Fruit fly (Drosophila melanogaster) whole organism, embryonic: ENCODE measurements around the gene smash.
A peak's percentile ranks its signal among the peaks of the same experiment; 100 is the strongest.

Source experiments
- Ada2b ChIP-seq: fragments of 200-800 bp; sonication (Bioruptor generic); IDR thresholded peaks from 2 replicates; pipeline ENCODE4 v1.3.6; 2022; ENCODE audit warnings: missing biosample characterization, missing genetic modification characterization
- Adf1 ChIP-seq: fragments of 200-800 bp; sonication (Bioruptor generic); IDR thresholded peaks from 2 replicates; pipeline ENCODE4 v1.3.6; 2022; ENCODE audit warnings: missing biosample characterization, missing genetic modification characterization
- Atf6 ChIP-seq: fragments of 200-800 bp; sonication (Bioruptor generic); IDR thresholded peaks from 2 replicates; pipeline ENCODE4 v1.3.6; 2022; ENCODE audit warnings: missing biosample characterization, missing genetic modification characterization
- Bteb2 ChIP-seq: fragments of 200-800 bp; sonication (Bioruptor generic); optimal IDR thresholded peaks from 2 replicates; lab custom pipeline; 2016; ENCODE audit warnings: missing biosample characterization, missing genetic modification characterization
- CG10654 ChIP-seq: fragments of 200-800 bp; sonication (Bioruptor generic); optimal IDR thresholded peaks from 2 replicates; lab custom pipeline; 2016; ENCODE audit warnings: missing biosample characterization, missing genetic modification characterization
- CG12071 ChIP-seq: fragments of 200-800 bp; sonication (Bioruptor generic); optimal IDR thresholded peaks from 3 replicates; lab custom pipeline; 2018; ENCODE audit warnings: missing biosample characterization, mild to moderate bottlenecking, missing genetic modification characterization
- CG17802 ChIP-seq: fragments of 200-800 bp; sonication (Bioruptor generic); optimal IDR thresholded peaks from 2 replicates; lab custom pipeline; 2018; ENCODE audit warnings: missing biosample characterization, mild to moderate bottlenecking, missing genetic modification characterization, moderate library complexity
- CG18619 ChIP-seq: fragments of 200-800 bp; sonication (Bioruptor generic); optimal IDR thresholded peaks from 3 replicates; lab custom pipeline; 2017; ENCODE audit warnings: missing biosample characterization, mild to moderate bottlenecking, missing genetic modification characterization
- CG3065 ChIP-seq: fragments of 200-800 bp; sonication (Bioruptor generic); optimal IDR thresholded peaks from 2 replicates; lab custom pipeline; 2016; ENCODE audit warnings: missing biosample characterization, missing genetic modification characterization
- CG31441 ChIP-seq: fragments of 200-800 bp; sonication (Bioruptor generic); IDR thresholded peaks from 2 replicates; pipeline ENCODE4 v1.3.6; 2022; ENCODE audit warnings: missing biosample characterization, missing genetic modification characterization
- CG3163 ChIP-seq: fragments of 200-800 bp; sonication (Bioruptor generic); optimal IDR thresholded peaks from 3 replicates; lab custom pipeline; 2016; ENCODE audit warnings: missing biosample characterization, missing genetic modification characterization
- CG32767 ChIP-seq: fragments of 200-800 bp; sonication (Bioruptor generic); IDR thresholded peaks from 2 replicates; pipeline ENCODE4 v1.3.6; 2022; ENCODE audit warnings: missing biosample characterization, missing genetic modification characterization
- CG3281 ChIP-seq: fragments of 200-800 bp; sonication (Bioruptor generic); optimal IDR thresholded peaks from 3 replicates; lab custom pipeline; 2017; ENCODE audit warnings: missing biosample characterization, mild to moderate bottlenecking, missing genetic modification characterization
- CG3838 ChIP-seq: fragments of 200-800 bp; sonication (Bioruptor generic); optimal IDR thresholded peaks from 3 replicates; lab custom pipeline; 2016; ENCODE audit warnings: missing biosample characterization, missing genetic modification characterization
- CG4820 ChIP-seq: fragments of 200-800 bp; sonication (Bioruptor generic); optimal IDR thresholded peaks from 3 replicates; lab custom pipeline; 2016; ENCODE audit warnings: missing biosample characterization, missing genetic modification characterization
- CG6175 ChIP-seq: fragments of 200-800 bp; sonication (Bioruptor generic); IDR thresholded peaks from 3 replicates; pipeline ENCODE4 v1.3.6; 2022; ENCODE audit warnings: missing biosample characterization, missing genetic modification characterization
- CG6765 ChIP-seq: fragments of 200-800 bp; sonication (Bioruptor generic); optimal IDR thresholded peaks from 3 replicates; lab custom pipeline; 2017; ENCODE audit warnings: missing biosample characterization, mild to moderate bottlenecking, missing genetic modification characterization
- CG7745 ChIP-seq: fragments of 200-800 bp; sonication (Bioruptor generic); optimal IDR thresholded peaks from 2 replicates; lab custom pipeline; 2018; ENCODE audit warnings: missing biosample characterization, mild to moderate bottlenecking, missing genetic modification characterization, moderate library complexity
- CG9817 ChIP-seq: fragments of 200-800 bp; sonication (Bioruptor generic); optimal IDR thresholded peaks from 2 replicates; lab custom pipeline; 2018; ENCODE audit warnings: missing biosample characterization, mild to moderate bottlenecking, missing genetic modification characterization, moderate library complexity
- CG9876 ChIP-seq: fragments of 200-800 bp; sonication (Bioruptor generic); optimal IDR thresholded peaks from 2 replicates; lab custom pipeline; 2016; ENCODE audit warnings: missing biosample characterization, missing genetic modification characterization
- D19B ChIP-seq: fragments of 200-800 bp; sonication (Bioruptor generic); optimal IDR thresholded peaks from 2 replicates; lab custom pipeline; 2017; ENCODE audit warnings: missing biosample characterization, mild to moderate bottlenecking, missing genetic modification characterization
- Doc3 ChIP-seq: fragments of 200-800 bp; sonication (Bioruptor generic); IDR thresholded peaks from 3 replicates; pipeline ENCODE4 v1.3.6; 2022; ENCODE audit warnings: missing biosample characterization, missing genetic modification characterization; ENCODE audit not compliant: partially characterized antibody
- Fer1 ChIP-seq: fragments of 200-800 bp; sonication (Bioruptor generic); optimal IDR thresholded peaks from 2 replicates; lab custom pipeline; 2017; ENCODE audit warnings: missing biosample characterization, mild to moderate bottlenecking, missing genetic modification characterization
- H15 ChIP-seq: fragments of 200-800 bp; sonication (Bioruptor generic); IDR thresholded peaks from 3 replicates; pipeline ENCODE4 v1.3.6; 2022; ENCODE audit warnings: missing biosample characterization, missing genetic modification characterization
- Kr ChIP-seq: fragments of 200-800 bp; sonication (Bioruptor generic); optimal IDR thresholded peaks from 2 replicates; lab custom pipeline; 2017; ENCODE audit warnings: missing biosample characterization, mild to moderate bottlenecking, missing genetic modification characterization
- MBD-R2 ChIP-seq: fragments of 200-800 bp; sonication (Bioruptor generic); IDR thresholded peaks from 2 replicates; pipeline ENCODE4 v1.3.6; 2022; ENCODE audit warnings: missing biosample characterization, missing genetic modification characterization
- Max ChIP-seq: fragments of 200-800 bp; sonication (Bioruptor generic); optimal IDR thresholded peaks from 2 replicates; lab custom pipeline; 2016; ENCODE audit warnings: missing biosample characterization, mild to moderate bottlenecking, missing genetic modification characterization
- NK7.1 ChIP-seq: fragments of 200-800 bp; sonication (Bioruptor generic); optimal IDR thresholded peaks from 3 replicates; lab custom pipeline; 2016; ENCODE audit warnings: missing biosample characterization, missing genetic modification characterization
- Oli ChIP-seq: fragments of 200-800 bp; sonication (Bioruptor generic); optimal IDR thresholded peaks from 2 replicates; lab custom pipeline; 2018; ENCODE audit warnings: missing biosample characterization, mild to moderate bottlenecking, missing genetic modification characterization, moderate library complexity
- Stat92E ChIP-seq, 3 experiments: fragments of >200 bp in 2 of 3; fragments of 200-800 bp in 1 of 3; sonication (Bioruptor generic) in 1 of 3; optimal IDR thresholded peaks; 2 replicates each; lab custom pipeline; 2017 to 2019; ENCODE audit warnings: missing biosample characterization in 3 of 3, missing genetic modification characterization in 3 of 3, mild to moderate bottlenecking in 1 of 3, moderate library complexity in 1 of 3
- Vsx1 ChIP-seq: fragments of 200-800 bp; sonication (Bioruptor generic); optimal IDR thresholded peaks from 2 replicates; lab custom pipeline; 2017; ENCODE audit warnings: missing biosample characterization, mild to moderate bottlenecking, missing genetic modification characterization, missing genetic modification reagents
- ash1 ChIP-seq: fragments of 200-800 bp; sonication (Bioruptor generic); optimal IDR thresholded peaks from 2 replicates; lab custom pipeline; 2018; ENCODE audit warnings: missing biosample characterization, mild to moderate bottlenecking, missing genetic modification characterization
- az2 ChIP-seq: fragments of 200-800 bp; sonication (Bioruptor generic); optimal IDR thresholded peaks from 3 replicates; lab custom pipeline; 2016; ENCODE audit warnings: missing biosample characterization, missing genetic modification characterization
- chif ChIP-seq, 2 experiments: fragments of 200-800 bp; sonication (Bioruptor generic); optimal IDR thresholded peaks; 3 replicates each; lab custom pipeline; 2016; ENCODE audit warnings: missing biosample characterization in 2 of 2, missing genetic modification characterization in 2 of 2
- chn ChIP-seq: fragments of 200-800 bp; sonication (Bioruptor generic); optimal IDR thresholded peaks from 2 replicates; lab custom pipeline; 2016; ENCODE audit warnings: missing biosample characterization, missing genetic modification characterization
- dimm ChIP-seq: fragments of 200-800 bp; sonication (Bioruptor generic); IDR thresholded peaks from 2 replicates; pipeline ENCODE4 v1.3.6; 2022; ENCODE audit warnings: missing biosample characterization, missing genetic modification characterization
- en ChIP-seq: fragments of 200-800 bp; sonication (Bioruptor generic); optimal IDR thresholded peaks from 2 replicates; lab custom pipeline; 2016; ENCODE audit warnings: missing biosample characterization, missing genetic modification characterization
- fd64A ChIP-seq: fragments of 200-800 bp; sonication (Bioruptor generic); optimal IDR thresholded peaks from 3 replicates; lab custom pipeline; 2018; ENCODE audit warnings: missing biosample characterization, mild to moderate bottlenecking, missing genetic modification characterization
- jumu ChIP-seq: fragments of 200-800 bp; sonication (Bioruptor generic); optimal IDR thresholded peaks from 3 replicates; lab custom pipeline; 2016; ENCODE audit warnings: missing biosample characterization, missing genetic modification characterization
- kah ChIP-seq: fragments of 200-800 bp; sonication (Bioruptor generic); optimal IDR thresholded peaks from 2 replicates; lab custom pipeline; 2018; ENCODE audit warnings: missing biosample characterization, mild to moderate bottlenecking, missing genetic modification characterization
- luna ChIP-seq: fragments of 200-800 bp; sonication (Bioruptor generic); optimal IDR thresholded peaks from 2 replicates; lab custom pipeline; 2016; ENCODE audit warnings: missing biosample characterization, missing genetic modification characterization
- mirr ChIP-seq: fragments of 200-800 bp; sonication (Bioruptor generic); optimal IDR thresholded peaks from 3 replicates; lab custom pipeline; 2018; ENCODE audit warnings: missing biosample characterization, mild to moderate bottlenecking, missing genetic modification characterization
- nmo ChIP-seq: fragments of 200-800 bp; sonication (Bioruptor generic); optimal IDR thresholded peaks from 2 replicates; lab custom pipeline; 2018; ENCODE audit warnings: missing biosample characterization, mild to moderate bottlenecking, missing genetic modification characterization, moderate library complexity
- peb ChIP-seq: fragments of 200-800 bp; sonication (Bioruptor generic); IDR thresholded peaks from 2 replicates; pipeline ENCODE4 v1.3.6; 2022; ENCODE audit warnings: missing biosample characterization, missing genetic modification characterization
- repo ChIP-seq: fragments of 200-800 bp; sonication (Bioruptor generic); optimal IDR thresholded peaks from 2 replicates; lab custom pipeline; 2016; ENCODE audit warnings: missing biosample characterization, missing genetic modification characterization
- row ChIP-seq: fragments of 200-800 bp; sonication (Bioruptor generic); IDR thresholded peaks from 3 replicates; pipeline ENCODE4 v1.3.6; 2022; ENCODE audit warnings: missing biosample characterization, missing genetic modification characterization
- schlank ChIP-seq: fragments of 200-800 bp; sonication (Bioruptor generic); optimal IDR thresholded peaks from 2 replicates; lab custom pipeline; 2018; ENCODE audit warnings: missing biosample characterization, mild to moderate bottlenecking, missing genetic modification characterization
- slp2 ChIP-seq: fragments of 200-800 bp; sonication (Bioruptor generic); optimal IDR thresholded peaks from 2 replicates; lab custom pipeline; 2016; ENCODE audit warnings: missing biosample characterization, missing genetic modification characterization
- so ChIP-seq: fragments of 200-800 bp; sonication (Bioruptor generic); IDR thresholded peaks from 3 replicates; pipeline ENCODE4 v1.3.6; 2022; ENCODE audit warnings: missing biosample characterization, missing genetic modification characterization
- trh ChIP-seq: fragments of 200-800 bp; sonication (Bioruptor generic); optimal IDR thresholded peaks from 2 replicates; lab custom pipeline; 2016; ENCODE audit warnings: missing biosample characterization, missing genetic modification characterization

The smash gene

dm6 chr3R:4649126-4649811, 10.1 kb upstream of the smash start, which contains the start of gene Karybeta3 (continued):
- peak; percentile 83 for TF ChIP-seq row
- TF ChIP-seq CG9876 (GFP tag; lab: Kevin White, UChicago): peak; percentile 60
- peak; percentile 61; the same call in 2 of the 3 replicates for TF ChIP-seq Doc3
- TF ChIP-seq Fer1 (GFP tag; lab: Kevin White, UChicago): peak; percentile 85
- TF ChIP-seq slp2 (GFP tag; lab: Kevin White, UChicago): peak; percentile 65
- TF ChIP-seq repo (GFP tag; lab: Kevin White, UChicago): peak; percentile 70
- TF ChIP-seq CG4820: peak; percentile 59
- peak; percentile 54 for TF ChIP-seq D19B (GFP tag; lab: Kevin White, UChicago)
- TF ChIP-seq CG7745 (tag; lab: Kevin White, UChicago): no peak
- peak; percentile 46; the same call in 1 of the 2 replicates for TF ChIP-seq CG31441 (GFP tag; lab: Robert Waterston, UW)
- TF ChIP-seq chif (GFP tag; optimal IDR thresholded peaks at IDR 0.05; lab: Kevin White, UChicago): peak; percentile 56 to 74
- peak; percentile 75 for TF ChIP-seq CG3281 (GFP tag; lab: Kevin White, UChicago)
- peak; percentile 55 for TF ChIP-seq Oli
- TF ChIP-seq so (GFP tag; lab: Robert Waterston, UW): no peak; the same call in 1 of the 3 replicates
- TF ChIP-seq CG3838 (GFP tag; lab: Kevin White, UChicago): peak; percentile 11
- TF ChIP-seq CG6175 (GFP tag; lab: Robert Waterston, UW): peak; percentile 58; the same call in 1 of the 3 replicates
- TF ChIP-seq CG6765 (GFP tag; lab: Kevin White, UChicago): peak; percentile 58
- peak; percentile 65; the same call in 1 of the 2 replicates for TF ChIP-seq CG32767 (GFP tag; lab: Robert Waterston, UW)
- TF ChIP-seq CG3065 (GFP tag; lab: Kevin White, UChicago): peak; percentile 9
- TF ChIP-seq CG3163: peak; percentile 71
- TF ChIP-seq Stat92E (GFP tag; optimal IDR thresholded peaks at IDR 0.05; lab: Kevin White, UChicago): no peak
- TF ChIP-seq CG18619: peak; percentile 49
- peak; percentile 63 for TF ChIP-seq az2
- peak; percentile 64 for TF ChIP-seq luna (GFP tag; lab: Kevin White, UChicago)
- TF ChIP-seq CG12071 (GFP tag; lab: Kevin White, UChicago): no peak
- peak; percentile 70 for TF ChIP-seq mirr (GFP tag; lab: Kevin White, UChicago)
- TF ChIP-seq Kr (GFP tag; lab: Kevin White, UChicago): no peak
- TF ChIP-seq ash1: no peak
- peak; percentile 69; the same call in 1 of the 2 replicates for TF ChIP-seq Adf1 (GFP tag; lab: Robert Waterston, UW)
- TF ChIP-seq MBD-R2 (GFP tag; lab: Robert Waterston, UW): peak; percentile 86
- TF ChIP-seq Vsx1 (GFP tag; lab: Kevin White, UChicago): no peak
- TF ChIP-seq kah (GFP tag; lab: Kevin White, UChicago): no peak
- peak; percentile 49 for TF ChIP-seq peb
- peak; percentile 60 for TF ChIP-seq Bteb2 (GFP tag; lab: Kevin White, UChicago)
- peak; percentile 44 for TF ChIP-seq CG10654 (GFP tag; lab: Kevin White, UChicago)
- peak; percentile 86 for TF ChIP-seq jumu
- peak; percentile 36 for TF ChIP-seq CG17802 (tag; lab: Kevin White, UChicago)
- TF ChIP-seq CG9817 (tag; lab: Kevin White, UChicago): peak; percentile 61
- peak; percentile 85 for TF ChIP-seq chn (GFP tag; lab: Kevin White, UChicago)
- TF ChIP-seq fd64A (GFP tag; lab: Kevin White, UChicago): peak; percentile 34
- TF ChIP-seq trh (GFP tag; lab: Kevin White, UChicago): no peak
- peak; percentile 69 for TF ChIP-seq nmo (GFP tag; lab: Kevin White, UChicago)
- peak; percentile 62 for TF ChIP-seq Max (GFP tag; lab: Kevin White, UChicago)
- peak; percentile 68 for TF ChIP-seq Ada2b (GFP tag; lab: Robert Waterston, UW)
- TF ChIP-seq dimm: no peak
- peak; percentile 81 for TF ChIP-seq NK7.1 (GFP tag; lab: Kevin White, UChicago)
- peak; percentile 61 for TF ChIP-seq en (GFP tag; lab: Kevin White, UChicago)
- TF ChIP-seq H15 (GFP tag; lab: Robert Waterston, UW): peak; percentile 56; the same call in 1 of the 3 replicates
- TF ChIP-seq Atf6 (GFP tag; lab: Robert Waterston, UW): peak; percentile 79
- peak; percentile 48 for TF ChIP-seq schlank (tag; lab: Kevin White, UChicago)
